Worm (Caenorhabditis elegans): Measurements from ENCODE around the gene F21C10.10.

ce11 chrV:9126316-9126715 lies 30.2 kb downstream of the F21C10.10 start, which contains the start of gene F21C10.4:
- TF ChIP-seq ceh-36 (tag; optimal IDR thresholded peaks at IDR 0.05), result no peak
- no peak for TF ChIP-seq ama-1 (optimal IDR thresholded peaks at IDR 0.05)
- TF ChIP-seq scrt-1 (GFP tag; IDR thresholded peaks at IDR 0.05), result no peak
